Fruit fly (Drosophila melanogaster) whole organism, adult: ENCODE results near the gene Ogdh.
"Not testable (repeated sequence)": the region's sequence is repeated elsewhere in the genome, so short reads cannot be mapped to it uniquely, and the experiment has no call there.

Experiments used
- CG11617 ChIP-seq: fragments of 200-800 bp; sonication (Bioruptor generic); optimal IDR thresholded peaks from 2 replicates; lab custom pipeline; 2017; ENCODE audit warnings: mild to moderate bottlenecking, missing biosample characterization, missing genetic modification reagents, missing genetic modification characterization
- cic ChIP-seq: fragments of 200-800 bp; sonication (Bioruptor generic); optimal IDR thresholded peaks from 2 replicates; lab custom pipeline; 2017; ENCODE audit warnings: missing biosample characterization, mild to moderate bottlenecking, missing genetic modification characterization, moderate library complexity
- pad ChIP-seq: fragments of 200-800 bp; sonication (Bioruptor generic); optimal IDR thresholded peaks from 3 replicates; lab custom pipeline; 2017; ENCODE audit warnings: missing biosample characterization, missing genetic modification characterization, mild to moderate bottlenecking, moderate library complexity, missing genetic modification reagents

dm6 chr3L:16954522-16954921 is at the start of gene Ogdh:
- TF ChIP-seq pad (GFP tag; lab: Kevin White, UChicago); CG11617 (GFP tag; lab: Kevin White, UChicago); cic: not testable (repeated sequence)
